Fruit fly (Drosophila melanogaster): ENCODE data around the gene Bruce.

dm6 chr3R:10274306-10274705, 56.8 kb downstream of the Bruce start:
- TF ChIP-seq pan (optimal IDR thresholded peaks at IDR 0.05) (no peak), CG8478 (optimal IDR thresholded peaks at IDR 0.05) (no peak), EcR (GFP tag; optimal IDR thresholded peaks at IDR 0.05) (no peak)
